Comparison of ENCODE assay signal across 4 worm cellular contexts in the genomic region with DNA sequence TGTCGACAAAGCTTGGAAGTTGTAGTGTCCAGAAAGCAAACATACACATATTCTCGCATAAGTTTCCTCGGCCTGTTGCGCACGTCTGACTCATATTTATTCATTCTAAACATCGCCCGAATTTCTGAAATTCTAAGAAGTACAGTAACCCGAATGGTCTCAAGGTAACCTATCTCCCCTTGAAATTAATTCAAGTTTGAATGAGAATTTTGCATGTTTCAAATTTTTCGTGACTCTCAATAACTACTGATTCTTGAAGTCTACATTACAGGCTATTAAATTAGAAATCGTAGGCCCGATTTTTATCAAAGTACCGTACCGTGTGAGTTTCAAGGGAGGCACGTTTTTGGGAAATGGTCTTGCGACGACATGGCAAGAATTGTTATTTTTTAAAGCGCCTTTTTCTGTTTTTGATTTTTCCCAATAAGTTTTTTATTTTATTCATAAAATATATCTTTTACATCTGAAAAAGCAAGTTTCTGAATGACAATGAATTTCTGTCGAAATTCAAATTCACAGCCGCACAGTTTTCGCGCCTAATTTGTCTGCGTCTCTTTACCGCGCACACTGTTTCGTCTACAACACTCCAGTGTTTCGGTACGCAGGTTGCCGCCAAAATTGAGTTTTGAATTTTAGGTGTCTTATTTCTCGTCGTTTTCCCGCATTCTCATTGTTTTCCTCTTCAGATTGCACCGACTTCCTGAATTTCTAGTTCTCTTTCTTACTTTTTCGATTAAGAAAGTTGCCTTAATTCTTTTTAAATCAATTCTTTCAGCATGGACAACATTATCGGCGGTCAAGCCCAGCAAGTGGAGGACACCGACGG.
A peak's percentile ranks its signal among the peaks of the same experiment; 100 is the strongest.
TF ChIP-seq lines count a peak whose summit lies in the region.

A gene (minus strand): TSS at position 51 of the 826 bp plus-strand sequence.
A gene (plus strand): TSS at position 776 of the 826 bp plus-strand sequence.

TF ChIP-seq in whole organism, L1 larva, 84 proteins besides CTCF, POLR2A, EP300 and RAD21 (continued from another document and continues in another):
- no peak for TF ChIP-seq fkh-8 (tag; optimal IDR thresholded peaks at IDR 0.05; lab: Kevin White, UChicago)
- TF ChIP-seq F16B12.6 (tag; optimal IDR thresholded peaks at IDR 0.05; lab: Kevin White, UChicago), result peak; percentile 27
- no peak for TF ChIP-seq nhr-28 (tag; optimal IDR thresholded peaks at IDR 0.05; lab: Kevin White, UChicago)
- no peak for TF ChIP-seq unc-86 (tag; optimal IDR thresholded peaks at IDR 0.05; lab: Kevin White, UChicago)
- peak; percentile 42 for TF ChIP-seq nhr-20 (tag; optimal IDR thresholded peaks at IDR 0.05; lab: Kevin White, UChicago)
- no peak for TF ChIP-seq nhr-47 (tag; optimal IDR thresholded peaks at IDR 0.05; lab: Kevin White, UChicago)
- TF ChIP-seq Y116A8C.19 (tag; optimal IDR thresholded peaks at IDR 0.05; lab: Kevin White, UChicago; ENCODE audit: borderline replicate concordance), result no peak
- TF ChIP-seq ceh-82 (tag; optimal IDR thresholded peaks at IDR 0.05; lab: Kevin White, UChicago), result no peak
- no peak for TF ChIP-seq elt-2 (tag; optimal IDR thresholded peaks at IDR 0.05; lab: Kevin White, UChicago)
- no peak for TF ChIP-seq C34B4.2 (tag; optimal IDR thresholded peaks at IDR 0.05; lab: Kevin White, UChicago)
- TF ChIP-seq blmp-1 (tag; optimal IDR thresholded peaks at IDR 0.05; lab: Kevin White, UChicago), result peak; percentile 47
- TF ChIP-seq nhr-11 (tag; optimal IDR thresholded peaks at IDR 0.05; lab: Kevin White, UChicago), result no peak
- TF ChIP-seq hpl-2 (GFP tag; optimal IDR thresholded peaks at IDR 0.05; lab: Kevin White, UChicago), result no peak
- no peak for TF ChIP-seq grh-1 (GFP tag; IDR thresholded peaks at IDR 0.05; lab: Robert Waterston, UW)
- no peak for TF ChIP-seq ama-1 (optimal IDR thresholded peaks at IDR 0.05; lab: Kevin White, UChicago)
- TF ChIP-seq hlh-4 (tag; optimal IDR thresholded peaks at IDR 0.05; lab: Kevin White, UChicago), result no peak
- no peak for TF ChIP-seq ceh-88 (GFP tag; IDR thresholded peaks at IDR 0.05; lab: Robert Waterston, UW)
- TF ChIP-seq vab-15 (tag; optimal IDR thresholded peaks at IDR 0.05; lab: Kevin White, UChicago), result no peak
- peak; percentile 35 for TF ChIP-seq snu-23 (GFP tag; optimal IDR thresholded peaks at IDR 0.05; lab: Kevin White, UChicago)
- TF ChIP-seq efl-3 (GFP tag; optimal IDR thresholded peaks at IDR 0.05; lab: Kevin White, UChicago), result no peak
- TF ChIP-seq rnt-1 (tag; optimal IDR thresholded peaks at IDR 0.05; lab: Kevin White, UChicago), result no peak
- no peak for TF ChIP-seq xbp-1 (tag; optimal IDR thresholded peaks at IDR 0.05; lab: Kevin White, UChicago)
- peak; percentile 78 to 83 for TF ChIP-seq efl-1 (optimal IDR thresholded peaks at IDR 0.05; lab: Kevin White, UChicago)
- TF ChIP-seq efl-1 (GFP tag; optimal IDR thresholded peaks at IDR 0.05 in 1 of 2; lab: Kevin White, UChicago), result peak; percentile 83 to 97
- no peak for TF ChIP-seq C04F5.9 (tag; optimal IDR thresholded peaks at IDR 0.05; lab: Kevin White, UChicago)
- TF ChIP-seq mab-9 (GFP tag; IDR thresholded peaks at IDR 0.05; lab: Robert Waterston, UW), result no peak
- TF ChIP-seq ceh-63 (GFP tag; optimal IDR thresholded peaks at IDR 0.05; lab: Kevin White, UChicago), result no peak
- no peak for TF ChIP-seq unc-62 (GFP tag; optimal IDR thresholded peaks at IDR 0.05; lab: Kevin White, UChicago)
- peak; percentile 58 for TF ChIP-seq skn-1 (tag; optimal IDR thresholded peaks at IDR 0.05; lab: Kevin White, UChicago)
- no peak for TF ChIP-seq ceh-90 (tag; optimal IDR thresholded peaks at IDR 0.05; lab: Kevin White, UChicago)
- no peak for TF ChIP-seq nhr-19 (GFP tag; conservative IDR thresholded peaks at IDR 0.05; lab: Robert Waterston, UW)
- TF ChIP-seq pqm-1 (tag; optimal IDR thresholded peaks at IDR 0.05; lab: Kevin White, UChicago), result no peak

TF ChIP-seq in whole organism, L3 larva, 47 proteins besides CTCF, POLR2A, EP300 and RAD21 (continued from another document):
- TF ChIP-seq zag-1 (tag; optimal IDR thresholded peaks at IDR 0.05; lab: Kevin White, UChicago) (no peak), nhr-76 (tag; optimal IDR thresholded peaks at IDR 0.05; lab: Kevin White, UChicago) (no peak)

TF ChIP-seq in whole organism, L4 larva, 104 proteins besides CTCF, POLR2A, EP300 and RAD21 (continued from another document):
- TF ChIP-seq unc-130 (GFP tag; optimal IDR thresholded peaks at IDR 0.05; lab: Kevin White, UChicago) (peak; percentile 62), egl-27 (tag; optimal IDR thresholded peaks at IDR 0.05; lab: Kevin White, UChicago) (no peak), unc-62 (GFP tag; optimal IDR thresholded peaks at IDR 0.05 in 1 of 2; lab: Kevin White, UChicago) (peak in 1 of 2 experiments; percentile 11), unc-62 (tag; optimal IDR thresholded peaks at IDR 0.05; lab: Kevin White, UChicago) (no peak)

TF ChIP-seq in whole organism, young adult, 124 proteins besides CTCF, POLR2A, EP300 and RAD21 (continued from another document):
- TF ChIP-seq him-1 (tag; optimal IDR thresholded peaks at IDR 0.05; lab: Kevin White, UChicago) (peak; percentile 52), ekl-4 (GFP tag; IDR thresholded peaks at IDR 0.05; lab: Robert Waterston, UW) (no peak), madf-8 (GFP tag; conservative IDR thresholded peaks at IDR 0.05; lab: Robert Waterston, UW) (peak; percentile 91), lin-54 (GFP tag; optimal IDR thresholded peaks at IDR 0.05; lab: Kevin White, UChicago) (peak; percentile 80), F39B2.1 (GFP tag; IDR thresholded peaks at IDR 0.05; lab: Robert Waterston, UW) (no peak), C06A6.2 (GFP tag; conservative IDR thresholded peaks at IDR 0.05; lab: Robert Waterston, UW) (no peak), zfh-2 (GFP tag; conservative IDR thresholded peaks at IDR 0.05; lab: Robert Waterston, UW) (no peak), snpc-4 (GFP tag; optimal IDR thresholded peaks at IDR 0.05; lab: Kevin White, UChicago) (no peak), snpc-4 (tag; optimal IDR thresholded peaks at IDR 0.05; lab: Kevin White, UChicago) (peak in 1 of 4 experiments; percentile 4), bed-1 (GFP tag; IDR thresholded peaks at IDR 0.05; lab: Robert Waterston, UW) (no peak)
